Worm (Caenorhabditis elegans) whole organism, L4/young adult: ENCODE measurements around the gene Y82E9BL.1.

Experiments
- W03F9.2 ChIP-seq: fragments of 150-350 bp; optimal IDR thresholded peaks from 2 replicates; lab custom pipeline; 2014; ENCODE audit warnings: missing biosample characterization, missing genetic modification characterization
- dao-5 ChIP-seq: sonication (generic microtip); optimal IDR thresholded peaks from 2 replicates; lab custom pipeline; 2016; ENCODE audit warnings: missing genotype, missing genetic modification characterization, moderate library complexity, missing compliant biosample characterization
- him-1 ChIP-seq: sonication (generic microtip); optimal IDR thresholded peaks from 2 replicates; lab custom pipeline; 2016; ENCODE audit warnings: missing genotype, missing genetic modification reagents, missing genetic modification characterization, missing compliant biosample characterization

ce11 chrIII:1324513-1324912 lies 30.7 kb downstream of the Y82E9BL.1 start, which contains the start of gene fbxa-14:
- TF ChIP-seq him-1 (tag; lab: Kevin White, UChicago): no peak
- no peak for TF ChIP-seq dao-5 (tag; lab: Kevin White, UChicago)
- TF ChIP-seq W03F9.2: no peak
